Worm (Caenorhabditis elegans) whole organism, early embryonic: ENCODE results near the gene F59C12.4.

ENCODE experiments used
- flt-1 ChIP-seq: fragments of 200-800 bp; sonication (Bioruptor generic); IDR thresholded peaks from 2 replicates; pipeline ENCODE4 v1.3.6; 2022; ENCODE audit warnings: missing genetic modification characterization, missing compliant biosample characterization
- hnd-1 ChIP-seq: sonication (generic microtip); optimal IDR thresholded peaks from 2 replicates; lab custom pipeline; 2016; ENCODE audit warnings: missing genetic modification characterization, missing compliant biosample characterization
- pes-1 ChIP-seq: fragments of 200-800 bp; sonication (Bioruptor generic); IDR thresholded peaks from 2 replicates; pipeline ENCODE4 v1.3.6; 2022; ENCODE audit warnings: missing genetic modification reagents, missing genetic modification characterization, missing compliant biosample characterization

DNA sequence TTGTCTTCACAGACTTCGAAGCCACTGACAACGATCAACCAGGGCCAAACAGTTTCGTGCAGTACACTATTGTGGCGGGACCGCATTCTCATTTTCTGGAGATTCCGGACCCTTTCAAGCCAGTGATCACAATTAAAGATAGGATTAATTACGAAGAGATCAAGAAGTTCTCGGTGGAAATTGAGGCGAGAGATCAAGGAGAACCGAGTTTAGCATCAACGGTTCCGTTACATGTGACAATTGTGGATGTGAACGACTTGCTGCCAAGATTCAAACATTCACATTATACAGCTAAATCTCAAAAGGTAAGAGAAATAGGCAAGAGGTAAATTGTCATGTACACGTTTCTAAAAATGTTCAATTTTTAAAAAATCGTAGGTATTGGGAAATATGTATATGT, 4.6 kb downstream of the F59C12.4 start:
- TF ChIP-seq hnd-1 (tag; lab: Kevin White, UChicago) (no peak), flt-1 (no peak), pes-1 (GFP tag; lab: Robert Waterston, UW) (no peak)
